Worm (Caenorhabditis elegans): Measurements from ENCODE around the gene inx-11.

inx-11 gene

ce11 chrV:12477139-12477538, 9.9 kb upstream of the inx-11 start:
- TF ChIP-seq him-1 (tag; optimal IDR thresholded peaks at IDR 0.05), result no peak
- TF ChIP-seq dao-5 (tag; optimal IDR thresholded peaks at IDR 0.05), result no peak
- TF ChIP-seq W03F9.2 (tag; optimal IDR thresholded peaks at IDR 0.05), result no peak

DNA sequence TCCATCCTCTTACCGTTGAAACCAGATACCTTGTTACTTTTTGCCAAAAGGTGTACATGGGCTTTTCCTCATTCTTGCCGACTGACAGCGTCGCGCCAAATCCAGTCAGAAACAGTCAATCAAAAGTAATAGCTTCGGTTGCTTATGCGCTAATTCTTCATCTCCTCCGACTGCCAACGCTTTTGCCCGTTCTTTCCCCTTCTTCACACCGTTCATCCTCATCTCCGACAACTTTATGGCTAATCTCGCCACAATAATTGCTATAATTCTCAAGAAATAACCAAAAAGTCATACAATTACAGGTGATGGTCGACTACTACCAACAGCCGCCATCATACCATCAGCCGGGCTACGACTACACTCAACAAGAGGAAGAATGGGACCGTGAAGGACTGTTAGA, 8.9 kb upstream of the inx-11 start, which contains the start of gene atn-1:
atn-1 (plus strand) TSS at position 301 of the 400 bp plus-strand sequence.
- TF ChIP-seq W03F9.2 (tag; optimal IDR thresholded peaks at IDR 0.05) (no peak), dao-5 (tag; optimal IDR thresholded peaks at IDR 0.05) (no peak), him-1 (tag; optimal IDR thresholded peaks at IDR 0.05) (no peak)

ce11 chrV:12478990-12479389, 8.0 kb upstream of the inx-11 start:
- TF ChIP-seq W03F9.2 (tag; optimal IDR thresholded peaks at IDR 0.05) (no peak), dao-5 (tag; optimal IDR thresholded peaks at IDR 0.05) (no peak), him-1 (tag; optimal IDR thresholded peaks at IDR 0.05) (no peak)

DNA sequence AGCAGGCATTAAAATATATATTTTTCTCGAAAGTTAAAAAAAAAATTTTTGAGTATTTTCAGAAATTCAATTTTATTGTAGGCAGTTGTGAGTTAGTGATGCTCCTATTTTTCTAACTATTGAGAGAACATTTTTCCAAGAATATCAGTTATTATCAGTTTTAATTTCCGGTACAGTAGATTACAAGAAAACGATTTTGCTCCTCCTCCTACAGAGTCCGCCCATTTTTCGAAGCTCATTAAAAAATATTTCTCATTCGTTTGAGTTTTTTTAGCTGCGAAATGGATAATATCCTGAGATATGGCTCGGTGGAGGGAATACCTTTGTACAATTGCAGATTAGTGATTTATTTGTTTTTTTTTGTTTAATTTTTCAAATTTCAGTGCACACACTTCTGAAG, 2.4 kb upstream of the inx-11 start, which contains the start of gene srt-39:
srt-39 (plus strand) TSS at position 301 of the 400 bp plus-strand sequence.
- TF ChIP-seq dao-5 (tag; optimal IDR thresholded peaks at IDR 0.05) (no peak), him-1 (tag; optimal IDR thresholded peaks at IDR 0.05) (no peak), W03F9.2 (tag; optimal IDR thresholded peaks at IDR 0.05) (no peak)

DNA sequence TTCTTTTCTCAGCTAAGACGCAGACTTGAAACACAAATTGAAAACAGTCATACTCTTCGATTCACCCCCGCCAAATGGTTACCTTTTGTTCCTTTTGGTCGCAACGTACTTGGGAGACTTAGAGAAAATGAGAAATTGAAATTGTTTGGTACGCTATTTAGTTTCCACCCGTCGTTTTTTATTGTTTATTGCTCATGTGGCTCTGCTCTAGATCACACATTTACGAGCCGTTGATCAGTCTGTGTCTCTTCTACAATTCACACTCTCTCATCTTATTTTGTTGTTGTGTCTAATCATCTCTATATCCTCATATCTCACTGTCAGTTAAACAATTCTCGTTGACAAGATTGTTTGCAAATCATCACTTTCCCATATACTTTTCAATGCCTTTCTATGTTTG, 968 bp downstream of the inx-11 start:
- no peak for TF ChIP-seq dao-5 (tag; optimal IDR thresholded peaks at IDR 0.05)
- no peak for TF ChIP-seq him-1 (tag; optimal IDR thresholded peaks at IDR 0.05)
- no peak for TF ChIP-seq W03F9.2 (tag; optimal IDR thresholded peaks at IDR 0.05)

DNA sequence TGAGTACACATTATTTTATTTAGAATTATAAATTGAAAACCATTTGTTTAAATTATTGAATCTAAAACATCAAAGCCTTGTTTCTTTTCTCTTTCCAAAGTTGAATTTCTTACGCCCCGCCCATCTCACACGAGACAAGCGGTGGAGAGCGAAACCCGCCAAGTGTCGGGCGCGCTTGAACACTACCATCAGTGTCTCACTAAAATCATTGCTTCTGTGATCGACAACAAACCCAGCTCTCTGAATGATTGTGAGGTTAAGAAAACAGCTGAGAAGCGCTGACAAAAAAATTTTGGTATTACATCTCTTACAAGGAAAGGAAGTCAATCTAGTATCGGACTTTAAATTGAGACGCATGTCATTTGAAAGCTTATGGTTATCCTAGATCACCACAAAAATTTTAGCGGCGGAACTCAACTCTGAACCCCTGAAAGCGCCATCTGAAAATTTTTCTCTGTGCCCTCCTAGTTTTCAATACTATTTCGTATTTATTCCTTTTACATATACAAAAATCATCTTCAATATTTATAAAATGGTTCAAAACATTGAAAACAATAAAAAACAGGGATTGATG, 4.1 kb downstream of the inx-11 start:
- no peak for TF ChIP-seq dao-5 (tag; optimal IDR thresholded peaks at IDR 0.05)
- TF ChIP-seq him-1 (tag; optimal IDR thresholded peaks at IDR 0.05), result no peak
- peak; percentile 63 for TF ChIP-seq W03F9.2 (tag; optimal IDR thresholded peaks at IDR 0.05)

DNA sequence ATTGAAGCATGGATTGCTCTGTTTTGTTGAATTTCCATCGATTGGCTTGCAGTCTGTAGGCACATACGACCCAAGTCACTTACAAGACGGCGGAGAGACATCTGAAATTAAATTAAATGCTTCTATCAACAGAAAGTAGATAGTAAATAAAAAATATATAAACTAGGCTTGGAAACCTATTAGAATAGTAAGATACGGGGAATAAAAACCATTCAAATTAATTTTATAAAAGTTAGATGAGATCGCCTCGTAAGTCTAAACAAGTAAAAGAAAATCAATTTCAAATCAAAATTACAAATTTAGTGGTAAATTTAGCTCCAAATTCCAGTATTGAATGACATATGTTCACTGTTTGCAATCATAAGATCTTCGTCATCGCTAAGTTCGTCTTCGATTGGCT, 7.5 kb downstream of the inx-11 start, which contains the start of gene mrps-11:
mrps-11 (minus strand) TSS at position 101 of the 400 bp plus-strand sequence.
- TF ChIP-seq him-1 (tag; optimal IDR thresholded peaks at IDR 0.05) (no peak), dao-5 (tag; optimal IDR thresholded peaks at IDR 0.05) (no peak), W03F9.2 (tag; optimal IDR thresholded peaks at IDR 0.05) (no peak)

- TF ChIP-seq dao-5 (tag; optimal IDR thresholded peaks at IDR 0.05) (no peak), W03F9.2 (tag; optimal IDR thresholded peaks at IDR 0.05) (peak; percentile 80), him-1 (tag; optimal IDR thresholded peaks at IDR 0.05) (no peak)
Observed at ce11 chrV:12497725-12498263, 10.8 kb downstream of the inx-11 start, which contains the start of the genes W04D2.4 and rbm-25. TSS of gene W04D2.4 (minus strand) at chrV:12497755. TSS of gene rbm-25 (plus strand) at chrV:12498213.

DNA sequence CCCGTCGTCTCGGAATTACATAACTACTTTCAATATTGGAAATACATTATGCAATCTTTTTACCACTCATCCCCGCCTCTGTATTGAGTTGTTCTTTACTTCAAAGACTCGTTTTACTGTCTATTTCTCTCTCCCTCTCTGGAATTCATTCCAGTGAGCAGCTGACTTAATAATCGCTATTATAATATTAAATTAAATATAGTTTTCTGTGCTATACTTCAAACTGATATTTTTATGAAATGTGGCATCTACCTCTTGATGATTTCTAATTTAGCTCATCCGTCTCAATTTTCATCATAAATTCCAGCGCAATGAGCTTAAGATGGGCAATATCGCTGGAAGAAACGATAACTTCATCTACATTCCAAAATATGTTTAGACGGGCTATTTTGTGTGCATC, 16.5 kb downstream of the inx-11 start, which contains the start of gene T28H10.1:
T28H10.1 (plus strand) TSS at position 301 of the 400 bp plus-strand sequence.
- TF ChIP-seq W03F9.2 (tag; optimal IDR thresholded peaks at IDR 0.05), result no peak
- TF ChIP-seq dao-5 (tag; optimal IDR thresholded peaks at IDR 0.05), result no peak
- TF ChIP-seq him-1 (tag; optimal IDR thresholded peaks at IDR 0.05), result no peak

- TF ChIP-seq him-1 (tag; optimal IDR thresholded peaks at IDR 0.05) (no peak), dao-5 (tag; optimal IDR thresholded peaks at IDR 0.05) (no peak), W03F9.2 (tag; optimal IDR thresholded peaks at IDR 0.05) (no peak)
Observed at ce11 chrV:12505730-12506129, 18.7 kb downstream of the inx-11 start.

DNA sequence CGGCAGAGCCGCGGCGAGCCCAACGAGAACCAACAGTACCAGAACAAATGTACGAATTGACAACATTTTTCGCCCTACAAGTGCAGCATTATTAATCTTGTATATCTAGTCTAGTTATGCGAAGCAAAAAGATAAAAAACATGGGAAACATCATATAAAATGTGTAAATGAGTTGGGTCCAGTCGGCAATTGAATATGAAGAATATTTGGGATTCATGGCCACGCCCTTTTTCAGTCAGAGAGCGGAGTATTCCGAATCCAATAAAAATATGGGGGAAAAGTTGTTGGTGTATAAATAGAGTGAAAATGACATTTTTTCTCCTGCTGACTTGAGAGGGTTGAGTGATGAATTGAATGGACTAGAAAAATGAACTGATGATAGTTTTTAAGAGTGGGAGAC, 19.2 kb downstream of the inx-11 start, which contains the start of gene nlp-46:
nlp-46 (minus strand) TSS at position 101 of the 400 bp plus-strand sequence.
- TF ChIP-seq W03F9.2 (tag; optimal IDR thresholded peaks at IDR 0.05), result no peak
- no peak for TF ChIP-seq dao-5 (tag; optimal IDR thresholded peaks at IDR 0.05)
- TF ChIP-seq him-1 (tag; optimal IDR thresholded peaks at IDR 0.05), result no peak

ce11 chrV:12511946-12512345, 24.9 kb downstream of the inx-11 start:
- TF ChIP-seq W03F9.2 (tag; optimal IDR thresholded peaks at IDR 0.05), result no peak
- TF ChIP-seq dao-5 (tag; optimal IDR thresholded peaks at IDR 0.05), result no peak
- no peak for TF ChIP-seq him-1 (tag; optimal IDR thresholded peaks at IDR 0.05)

DNA sequence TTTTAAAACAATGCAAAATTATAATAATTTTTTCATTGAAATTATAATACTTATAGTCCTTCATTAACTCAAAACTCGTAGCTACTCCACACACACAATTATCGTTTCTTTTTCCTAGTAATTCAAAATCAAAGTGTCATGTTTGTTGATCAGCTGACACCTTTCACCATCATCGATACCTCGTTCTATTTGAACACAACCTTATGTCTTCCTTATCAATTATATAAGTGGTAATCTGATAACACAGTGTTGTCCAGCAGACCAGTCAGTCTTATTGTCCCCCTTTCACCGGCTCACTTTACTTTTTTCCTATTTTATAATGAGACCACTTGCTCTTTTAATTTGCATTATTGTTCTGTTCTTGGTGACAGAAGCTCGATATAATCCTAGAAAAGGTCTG, 25.7 kb downstream of the inx-11 start, which contains the start of the genes T28H10.2 and lgmn-1:
T28H10.2 (minus strand) TSS at position 177 of the 400 bp plus-strand sequence.
lgmn-1 (plus strand) TSS at position 284 of the 400 bp plus-strand sequence.
- TF ChIP-seq him-1 (tag; optimal IDR thresholded peaks at IDR 0.05), result no peak
- TF ChIP-seq W03F9.2 (tag; optimal IDR thresholded peaks at IDR 0.05), result no peak
- no peak for TF ChIP-seq dao-5 (tag; optimal IDR thresholded peaks at IDR 0.05)

ce11 chrV:12513900-12514299, 26.9 kb downstream of the inx-11 start:
- TF ChIP-seq dao-5 (tag; optimal IDR thresholded peaks at IDR 0.05) (no peak), W03F9.2 (tag; optimal IDR thresholded peaks at IDR 0.05) (no peak), him-1 (tag; optimal IDR thresholded peaks at IDR 0.05) (no peak)

Measured in whole organism, L4/young adult.